Worm (Caenorhabditis elegans): Measurements from ENCODE around the gene M02F4.2.

The M02F4.2 gene

ce11 chrX:2996318-2996717 is 37.8 kb downstream of the M02F4.2 start:
- no peak for TF ChIP-seq unc-62 (GFP tag; optimal IDR thresholded peaks at IDR 0.05)

- TF ChIP-seq unc-62 (GFP tag; optimal IDR thresholded peaks at IDR 0.05) = no peak
Measured at ce11 chrX:2990145-2990544, 44.0 kb downstream of the M02F4.2 start.

ce11 chrX:2983996-2984395 is 50.1 kb downstream of the M02F4.2 start, which contains the start of gene osm-5:
Gene osm-5, plus strand, starts transcription at chrX:2984263.
- TF ChIP-seq unc-62 (GFP tag; optimal IDR thresholded peaks at IDR 0.05) = no peak

Measured in whole organism, dauer.